Fruit fly (Drosophila melanogaster) whole organism: ENCODE results near the gene CG42556.

Experiments
- CG8478 ChIP-seq: fragments of >200 bp; optimal IDR thresholded peaks from 2 replicates; lab custom pipeline; 2018; ENCODE audit warnings: inconsistent platforms
- EcR ChIP-seq, 2 experiments: fragments of >200 bp; optimal IDR thresholded peaks; 2 replicates each; lab custom pipeline; 2017; ENCODE audit warnings: missing biosample characterization in 2 of 2, missing genetic modification characterization in 2 of 2, missing genetic modification reagents in 2 of 2
- pan ChIP-seq: fragments of >200 bp; optimal IDR thresholded peaks from 2 replicates; lab custom pipeline; 2017
- psq ChIP-seq: fragments of >200 bp; optimal IDR thresholded peaks from 2 replicates; lab custom pipeline; 2017
- usp ChIP-seq: fragments of >200 bp; optimal IDR thresholded peaks from 2 replicates; lab custom pipeline; 2017; ENCODE audit warnings: missing biosample characterization, missing genetic modification characterization, mixed read lengths

dm6 chr2L:16900373-16900772 is 10.7 kb downstream of the CG42556 start, which contains the start of gene CG31805:
- TF ChIP-seq pan (no peak), EcR (GFP tag; optimal IDR thresholded peaks at IDR 0.05; lab: Kevin White, UChicago) (no peak), CG8478 (no peak), usp (no peak), psq (lab: Kevin White, UChicago) (no peak)
